Worm (Caenorhabditis elegans): ENCODE measurements around the gene C06E2.9.

- TF ChIP-seq ref-2 (tag; optimal IDR thresholded peaks at IDR 0.05) (no peak), rnt-1 (tag; optimal IDR thresholded peaks at IDR 0.05) (no peak), ceh-31 (tag; optimal IDR thresholded peaks at IDR 0.05) (no peak), pqm-1 (tag; optimal IDR thresholded peaks at IDR 0.05) (no peak), unc-42 (tag; optimal IDR thresholded peaks at IDR 0.05) (no peak), dmd-4 (tag; optimal IDR thresholded peaks at IDR 0.05; ENCODE audit: borderline replicate concordance) (no peak), sox-2 (GFP tag; IDR thresholded peaks at IDR 0.05) (no peak), C08G9.2 (tag; optimal IDR thresholded peaks at IDR 0.05) (no peak), pax-1 (tag; optimal IDR thresholded peaks at IDR 0.05) (no peak), dve-1 (tag; optimal IDR thresholded peaks at IDR 0.05) (no peak), ama-1 (optimal IDR thresholded peaks at IDR 0.05) (no peak), hlh-13 (GFP tag; optimal IDR thresholded peaks at IDR 0.05) (no peak), C38D4.7 (GFP tag; optimal IDR thresholded peaks at IDR 0.05) (no peak)
Observed at ce11 chrX:8892808-8893207, 31.8 kb downstream of the C06E2.9 start, which contains the start of gene C13E3.1.
